Fruit fly (Drosophila melanogaster) whole organism, embryonic: Measurements from ENCODE around the gene CG33795.

Source experiments
- CG10267 ChIP-seq: fragments of 200-800 bp; sonication (Bioruptor generic); optimal IDR thresholded peaks from 2 replicates; lab custom pipeline; 2018; ENCODE audit warnings: missing biosample characterization, mild to moderate bottlenecking, missing genetic modification characterization, moderate library complexity
- CG10366 ChIP-seq: fragments of 200-800 bp; sonication (Bioruptor generic); IDR thresholded peaks from 2 replicates; pipeline ENCODE4 v1.3.6; 2022; ENCODE audit warnings: missing biosample characterization, missing genetic modification characterization
- CG11723 ChIP-seq: fragments of 200-800 bp; sonication (Bioruptor generic); optimal IDR thresholded peaks from 2 replicates; lab custom pipeline; 2017; ENCODE audit warnings: missing biosample characterization, mild to moderate bottlenecking, missing genetic modification characterization
- CG12744 ChIP-seq: fragments of 200-800 bp; sonication (Bioruptor generic); optimal IDR thresholded peaks from 2 replicates; lab custom pipeline; 2016; ENCODE audit warnings: missing biosample characterization, missing genetic modification characterization
- CG13624 ChIP-seq: fragments of 200-800 bp; sonication (Bioruptor generic); optimal IDR thresholded peaks from 2 replicates; lab custom pipeline; 2016; ENCODE audit warnings: missing biosample characterization, missing genetic modification characterization
- CG15011 ChIP-seq: fragments of 200-800 bp; sonication (Bioruptor generic); optimal IDR thresholded peaks from 3 replicates; lab custom pipeline; 2018; ENCODE audit warnings: missing biosample characterization, mild to moderate bottlenecking, missing genetic modification characterization
- CG16813 ChIP-seq: fragments of 200-800 bp; sonication (Bioruptor generic); IDR thresholded peaks from 3 replicates; pipeline ENCODE4 v1.3.6; 2022; ENCODE audit warnings: missing biosample characterization, missing genetic modification characterization; ENCODE audit not compliant: partially characterized antibody
- CG17328 ChIP-seq: fragments of 200-800 bp; sonication (Bioruptor generic); IDR thresholded peaks from 2 replicates; pipeline ENCODE4 v1.3.6; 2022; ENCODE audit warnings: missing biosample characterization, missing genetic modification characterization
- CG17359 ChIP-seq: fragments of 200-800 bp; sonication (Bioruptor generic); optimal IDR thresholded peaks from 3 replicates; lab custom pipeline; 2018; ENCODE audit warnings: missing biosample characterization, mild to moderate bottlenecking, missing genetic modification characterization, moderate library complexity
- CG1832 ChIP-seq: fragments of 200-800 bp; sonication (Bioruptor generic); optimal IDR thresholded peaks from 2 replicates; lab custom pipeline; 2017; ENCODE audit warnings: missing biosample characterization, mild to moderate bottlenecking, missing genetic modification characterization, inconsistent platforms
- CG2116 ChIP-seq: fragments of 200-800 bp; sonication (Bioruptor generic); optimal IDR thresholded peaks from 3 replicates; lab custom pipeline; 2018; ENCODE audit warnings: missing biosample characterization, mild to moderate bottlenecking, missing genetic modification characterization
- CG33557 ChIP-seq: fragments of 200-800 bp; sonication (Bioruptor generic); optimal IDR thresholded peaks from 2 replicates; lab custom pipeline; 2019; ENCODE audit warnings: missing biosample characterization, mild to moderate bottlenecking, missing genetic modification characterization, moderate library complexity
- CG4360 ChIP-seq: fragments of 200-800 bp; sonication (Bioruptor generic); IDR thresholded peaks from 2 replicates; pipeline ENCODE4 v1.3.6; 2022; ENCODE audit warnings: missing biosample characterization, missing genetic modification characterization
- CG4404 ChIP-seq: fragments of 200-800 bp; sonication (Bioruptor generic); IDR thresholded peaks from 2 replicates; pipeline ENCODE4 v1.3.6; 2022; ENCODE audit warnings: missing biosample characterization, missing genetic modification characterization
- CG6765 ChIP-seq: fragments of 200-800 bp; sonication (Bioruptor generic); optimal IDR thresholded peaks from 3 replicates; lab custom pipeline; 2017; ENCODE audit warnings: missing biosample characterization, mild to moderate bottlenecking, missing genetic modification characterization
- CG7271 ChIP-seq: fragments of 200-800 bp; sonication (Bioruptor generic); optimal IDR thresholded peaks from 2 replicates; lab custom pipeline; 2018; ENCODE audit warnings: missing biosample characterization, mild to moderate bottlenecking, missing genetic modification characterization, moderate library complexity
- CG8290 ChIP-seq, 3 experiments: fragments of 200-800 bp; sonication (Bioruptor generic); optimal IDR thresholded peaks; 2 replicates each; lab custom pipeline; 2016 to 2019; ENCODE audit warnings: missing biosample characterization in 3 of 3, missing genetic modification characterization in 3 of 3, mild to moderate bottlenecking in 2 of 3, moderate library complexity in 1 of 3
- CG8359 ChIP-seq: fragments of 200-800 bp; sonication (Bioruptor generic); optimal IDR thresholded peaks from 2 replicates; lab custom pipeline; 2017; ENCODE audit warnings: missing biosample characterization, mild to moderate bottlenecking, missing genetic modification characterization, borderline replicate concordance
- CG9817 ChIP-seq: fragments of 200-800 bp; sonication (Bioruptor generic); optimal IDR thresholded peaks from 2 replicates; lab custom pipeline; 2018; ENCODE audit warnings: missing biosample characterization, mild to moderate bottlenecking, missing genetic modification characterization, moderate library complexity
- CTCF ChIP-seq: fragments of 200-800 bp; sonication (Bioruptor generic); optimal IDR thresholded peaks from 2 replicates; lab custom pipeline; 2017; ENCODE audit warnings: missing biosample characterization, mild to moderate bottlenecking, missing genetic modification characterization, moderate library complexity
- Dek ChIP-seq: fragments of 200-800 bp; sonication (Bioruptor generic); optimal IDR thresholded peaks from 3 replicates; lab custom pipeline; 2019; ENCODE audit warnings: missing biosample characterization, mild to moderate bottlenecking, missing genetic modification characterization, moderate library complexity
- E2f1 ChIP-seq: fragments of 200-800 bp; sonication (Bioruptor generic); IDR thresholded peaks from 2 replicates; pipeline ENCODE4 v1.3.6; 2022; ENCODE audit warnings: missing biosample characterization, missing genetic modification characterization
- Ets97D ChIP-seq: fragments of 200-800 bp; sonication (Bioruptor generic); optimal IDR thresholded peaks from 3 replicates; lab custom pipeline; 2016; ENCODE audit warnings: missing biosample characterization, missing genetic modification characterization
- Fer1 ChIP-seq: fragments of 200-800 bp; sonication (Bioruptor generic); optimal IDR thresholded peaks from 2 replicates; lab custom pipeline; 2017; ENCODE audit warnings: missing biosample characterization, mild to moderate bottlenecking, missing genetic modification characterization
- Hey ChIP-seq: fragments of 200-800 bp; sonication (Bioruptor generic); optimal IDR thresholded peaks from 3 replicates; lab custom pipeline; 2018; ENCODE audit warnings: missing biosample characterization, mild to moderate bottlenecking, missing genetic modification characterization
- Kr ChIP-seq: fragments of 200-800 bp; sonication (Bioruptor generic); optimal IDR thresholded peaks from 2 replicates; lab custom pipeline; 2017; ENCODE audit warnings: missing biosample characterization, mild to moderate bottlenecking, missing genetic modification characterization
- Lhr ChIP-seq: fragments of 200-800 bp; sonication (Bioruptor generic); optimal IDR thresholded peaks from 3 replicates; lab custom pipeline; 2017; ENCODE audit warnings: mild to moderate bottlenecking, missing biosample characterization, missing genetic modification reagents, missing genetic modification characterization
- Med ChIP-seq: fragments of 200-800 bp; sonication (Bioruptor generic); peaks from one replicate; lab custom pipeline; 2016; ENCODE audit warnings: missing biosample characterization, missing genetic modification characterization, mild to moderate bottlenecking, inconsistent platforms, moderate library complexity
- Meics ChIP-seq: fragments of 200-800 bp; sonication (Bioruptor generic); optimal IDR thresholded peaks from 2 replicates; lab custom pipeline; 2017; ENCODE audit warnings: missing biosample characterization, mild to moderate bottlenecking, missing genetic modification characterization
- Oli ChIP-seq: fragments of 200-800 bp; sonication (Bioruptor generic); optimal IDR thresholded peaks from 2 replicates; lab custom pipeline; 2018; ENCODE audit warnings: missing biosample characterization, mild to moderate bottlenecking, missing genetic modification characterization, moderate library complexity
- Ravus ChIP-seq: fragments of 200-800 bp; sonication (Bioruptor generic); IDR thresholded peaks from 2 replicates; pipeline ENCODE4 v1.3.6; 2022; ENCODE audit warnings: missing biosample characterization, missing genetic modification characterization
- Side ChIP-seq: fragments of 200-800 bp; sonication (Bioruptor generic); optimal IDR thresholded peaks from 2 replicates; lab custom pipeline; 2016; ENCODE audit warnings: missing biosample characterization, missing genetic modification characterization
- TFAM ChIP-seq: fragments of 200-800 bp; sonication (Bioruptor generic); optimal IDR thresholded peaks from 2 replicates; lab custom pipeline; 2017; ENCODE audit warnings: missing biosample characterization, missing genetic modification characterization, inconsistent platforms
- YL-1 ChIP-seq: fragments of 200-800 bp; sonication (Bioruptor generic); optimal IDR thresholded peaks from 3 replicates; lab custom pipeline; 2017; ENCODE audit warnings: missing biosample characterization, mild to moderate bottlenecking, missing genetic modification characterization
- aop ChIP-seq: fragments of 200-800 bp; sonication (Bioruptor generic); IDR thresholded peaks from 2 replicates; pipeline ENCODE4 v1.3.6; 2022; ENCODE audit warnings: missing biosample characterization, missing genetic modification characterization
- ase ChIP-seq: fragments of 200-800 bp; sonication (Bioruptor generic); IDR thresholded peaks from 3 replicates; pipeline ENCODE4 v1.3.6; 2022; ENCODE audit warnings: missing biosample characterization, missing genetic modification characterization
- bab2 ChIP-seq: fragments of 200-800 bp; sonication (Bioruptor generic); optimal IDR thresholded peaks from 2 replicates; lab custom pipeline; 2016; ENCODE audit warnings: missing biosample characterization, missing genetic modification characterization
- corto ChIP-seq: fragments of 200-800 bp; sonication (Bioruptor generic); optimal IDR thresholded peaks from 2 replicates; lab custom pipeline; 2016; ENCODE audit warnings: missing biosample characterization, mild to moderate bottlenecking, missing genetic modification characterization, moderate library complexity
- emc ChIP-seq: fragments of 200-800 bp; sonication (Bioruptor generic); optimal IDR thresholded peaks from 2 replicates; lab custom pipeline; 2016; ENCODE audit warnings: missing biosample characterization, missing genetic modification characterization
- ind ChIP-seq: fragments of 200-800 bp; sonication (Bioruptor generic); optimal IDR thresholded peaks from 3 replicates; lab custom pipeline; 2016; ENCODE audit warnings: missing biosample characterization, missing genetic modification characterization
- lola ChIP-seq, 3 experiments: fragments of >200 bp in 2 of 3; fragments of 200-800 bp in 1 of 3; sonication (Bioruptor generic) in 1 of 3; optimal IDR thresholded peaks; 2 replicates each; lab custom pipeline; 2017 to 2019; ENCODE audit warnings: missing biosample characterization in 3 of 3, missing genetic modification characterization in 3 of 3, mild to moderate bottlenecking in 1 of 3, moderate library complexity in 1 of 3
- pfk ChIP-seq: fragments of 200-800 bp; sonication (Bioruptor generic); optimal IDR thresholded peaks from 2 replicates; lab custom pipeline; 2018; ENCODE audit warnings: missing biosample characterization, mild to moderate bottlenecking, missing genetic modification characterization, moderate library complexity
- phol ChIP-seq: fragments of 200-800 bp; sonication (Bioruptor generic); optimal IDR thresholded peaks from 3 replicates; lab custom pipeline; 2018; ENCODE audit warnings: missing biosample characterization, mild to moderate bottlenecking, missing genetic modification characterization, moderate library complexity
- row ChIP-seq: fragments of 200-800 bp; sonication (Bioruptor generic); IDR thresholded peaks from 3 replicates; pipeline ENCODE4 v1.3.6; 2022; ENCODE audit warnings: missing biosample characterization, missing genetic modification characterization
- slbo ChIP-seq: fragments of 200-800 bp; sonication (Bioruptor generic); IDR thresholded peaks from 2 replicates; pipeline ENCODE4 v1.3.6; 2022; ENCODE audit warnings: missing biosample characterization, missing genetic modification characterization
- stc ChIP-seq: fragments of 200-800 bp; sonication (Bioruptor generic); IDR thresholded peaks from 2 replicates; pipeline ENCODE4 v1.3.6; 2022; ENCODE audit warnings: missing biosample characterization, missing genetic modification characterization
- tap ChIP-seq: fragments of 200-800 bp; optimal IDR thresholded peaks from 3 replicates; lab custom pipeline; 2019; ENCODE audit warnings: missing biosample characterization, mild to moderate bottlenecking, missing genetic modification characterization, moderate library complexity
- trh ChIP-seq: fragments of 200-800 bp; sonication (Bioruptor generic); optimal IDR thresholded peaks from 2 replicates; lab custom pipeline; 2016; ENCODE audit warnings: missing biosample characterization, missing genetic modification characterization
- usp ChIP-seq: fragments of >200 bp; optimal IDR thresholded peaks from 2 replicates; lab custom pipeline; 2017; ENCODE audit warnings: missing biosample characterization, missing genetic modification characterization

The CG33795 gene

DNA sequence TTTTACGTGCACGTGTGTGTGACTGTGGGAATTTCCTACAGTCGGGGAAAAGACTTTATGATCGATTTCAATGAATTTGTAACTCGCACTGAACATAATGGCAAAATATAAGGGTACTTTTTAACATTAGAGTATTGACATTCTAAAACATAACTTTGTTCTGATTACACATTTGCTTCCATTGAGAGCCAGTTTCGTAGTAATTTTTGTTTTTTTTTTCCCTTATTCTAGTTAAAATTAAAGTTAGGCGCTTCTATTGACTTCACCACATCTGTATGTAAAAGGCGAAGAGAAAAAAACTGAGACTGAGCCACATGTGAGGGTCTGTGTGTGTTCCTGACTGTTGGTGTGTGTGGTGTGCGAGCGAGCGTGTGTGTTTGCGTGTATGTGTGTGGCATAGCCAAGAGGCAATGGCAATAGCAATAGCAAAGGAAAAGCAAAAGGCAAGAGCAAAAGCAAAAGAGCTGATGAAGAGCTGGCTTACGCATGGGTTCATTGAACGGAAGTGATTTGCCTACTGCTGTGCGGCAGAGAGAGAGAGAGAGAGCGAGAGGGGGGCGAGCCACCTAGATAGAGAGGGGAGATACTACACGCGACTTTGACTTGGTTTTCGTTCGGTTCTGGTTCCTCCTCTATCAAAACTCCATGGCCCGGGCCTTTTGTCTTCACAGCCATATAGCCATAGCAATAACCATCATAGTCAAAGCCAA lies 9.2 kb downstream of the CG33795 start (continued):
- TF ChIP-seq CG2116 (GFP tag; lab: Kevin White, UChicago) = peak; percentile 34
- TF ChIP-seq slbo (GFP tag; lab: Robert Waterston, UW) = peak; percentile 75
- TF ChIP-seq ase (GFP tag; lab: Robert Waterston, UW) = 0 out of 3 replicates have a peak, but pooled peaks have one; percentile 39
- TF ChIP-seq pfk (GFP tag; lab: Kevin White, UChicago) = no peak
- no peak for TF ChIP-seq TFAM
- TF ChIP-seq CG10267 (tag; lab: Kevin White, UChicago) = peak; percentile 54
- peak; percentile 6 for TF ChIP-seq CG33557 (GFP tag; lab: Kevin White, UChicago)
- peak; percentile 78 for TF ChIP-seq Oli (tag; lab: Kevin White, UChicago)
- peak; percentile 70 for TF ChIP-seq CG9817 (tag; lab: Kevin White, UChicago)
- TF ChIP-seq Ravus (GFP tag; lab: Robert Waterston, UW) = no peak
- no peak for TF ChIP-seq corto (GFP tag; lab: Kevin White, UChicago)
- TF ChIP-seq emc (GFP tag; lab: Kevin White, UChicago) = no peak
- peak; percentile 41 for TF ChIP-seq tap (tag; lab: Kevin White, UChicago)
- no peak; the same call in 1 of the 2 replicates for TF ChIP-seq stc (GFP tag; lab: Robert Waterston, UW)
- TF ChIP-seq E2f1 (GFP tag; lab: Robert Waterston, UW) = peak; percentile 41
- TF ChIP-seq CTCF (GFP tag; lab: Kevin White, UChicago) = no peak
- TF ChIP-seq Dek (tag; lab: Kevin White, UChicago) = peak; percentile 68
- TF ChIP-seq CG4404 (GFP tag; lab: Robert Waterston, UW) = no peak
- no peak for TF ChIP-seq Kr (GFP tag; lab: Kevin White, UChicago)
- TF ChIP-seq CG17359 (tag; lab: Kevin White, UChicago) = peak; percentile 70
- peak; percentile 72 for TF ChIP-seq CG1832
- TF ChIP-seq CG15011 (GFP tag; lab: Kevin White, UChicago) = peak; percentile 64
- TF ChIP-seq CG16813 (GFP tag; lab: Robert Waterston, UW) = no peak
- TF ChIP-seq Med (GFP tag; lab: Kevin White, UChicago) = peak; percentile 82
- TF ChIP-seq row (GFP tag; lab: Robert Waterston, UW) = peak; percentile 87
- TF ChIP-seq CG6765 = peak; percentile 68
- no peak; the same call in 1 of the 2 replicates for TF ChIP-seq aop (GFP tag; lab: Robert Waterston, UW)
- peak; percentile 55 for TF ChIP-seq CG11723 (GFP tag; lab: Kevin White, UChicago)
- TF ChIP-seq phol = peak; percentile 63
- TF ChIP-seq CG8359 (GFP tag; lab: Kevin White, UChicago) = no peak
- peak; percentile 19 for TF ChIP-seq Hey
- TF ChIP-seq bab2 (GFP tag; lab: Kevin White, UChicago) = peak; percentile 48
- no peak for TF ChIP-seq CG7271 (tag; lab: Kevin White, UChicago)
- TF ChIP-seq Fer1 (GFP tag; lab: Kevin White, UChicago) = peak; percentile 92
- no peak; the same call in 1 of the 2 replicates for TF ChIP-seq CG10366 (GFP tag; lab: Robert Waterston, UW)
- TF ChIP-seq Ets97D = no peak
- peak; percentile 76 for TF ChIP-seq CG13624 (GFP tag; lab: Kevin White, UChicago)
- TF ChIP-seq CG4360 = no peak
- TF ChIP-seq Lhr = peak; percentile 6
- peak; percentile 32 for TF ChIP-seq CG8290 (GFP tag; optimal IDR thresholded peaks at IDR 0.05; lab: Kevin White, UChicago)
- TF ChIP-seq CG8290 (tag; optimal IDR thresholded peaks at IDR 0.05; lab: Kevin White, UChicago) = no peak
- TF ChIP-seq CG17328 (GFP tag; lab: Robert Waterston, UW) = peak; percentile 63
- peak; percentile 43 for TF ChIP-seq Side (GFP tag; lab: Kevin White, UChicago)
- TF ChIP-seq trh (GFP tag; lab: Kevin White, UChicago) = no peak
- TF ChIP-seq YL-1 (GFP tag; lab: Kevin White, UChicago) = no peak
- TF ChIP-seq usp (GFP tag; lab: Kevin White, UChicago) = no peak
- peak in 1 of 3 experiments; percentile 49 for TF ChIP-seq lola (GFP tag; optimal IDR thresholded peaks at IDR 0.05; lab: Kevin White, UChicago)
- TF ChIP-seq CG12744 (GFP tag; lab: Kevin White, UChicago) = peak; percentile 23
- peak; percentile 83 for TF ChIP-seq Meics
- TF ChIP-seq ind (GFP tag; lab: Kevin White, UChicago) = peak; percentile 68
